Worm (Caenorhabditis elegans): ENCODE measurements around the gene fmo-4.

DNA sequence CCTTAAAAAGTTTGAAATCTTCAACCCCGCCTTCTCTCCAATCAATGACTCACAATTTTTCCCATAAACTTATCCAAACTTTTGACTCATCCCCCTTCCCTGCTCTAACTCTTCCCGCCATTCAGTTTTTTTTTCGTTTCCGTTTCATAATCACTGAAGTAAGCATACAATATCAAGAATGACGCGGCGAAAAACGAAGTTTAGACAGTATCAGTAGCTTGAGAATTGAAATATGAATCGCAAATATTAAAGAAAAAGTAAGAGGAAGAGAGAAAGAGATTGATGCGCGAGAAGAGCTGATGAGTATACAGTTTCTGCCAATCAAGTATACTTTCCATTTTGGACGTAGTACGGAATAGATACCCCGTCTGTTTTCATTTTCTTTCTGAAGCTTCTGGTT, 29.0 kb downstream of the fmo-4 start:
- TF ChIP-seq dao-5 (tag; optimal IDR thresholded peaks at IDR 0.05), result no peak
- TF ChIP-seq him-1 (tag; optimal IDR thresholded peaks at IDR 0.05), result no peak
